Fruit fly (Drosophila melanogaster): Measurements from ENCODE around the gene CG43725.

CG43725 gene

dm6 chr2L:11065106-11065878, 10.0 kb upstream of the CG43725 start (continued):
- TF ChIP-seq CG11504 (tag; optimal IDR thresholded peaks at IDR 0.05) (peak; percentile 44), CG15011 (GFP tag; optimal IDR thresholded peaks at IDR 0.05) (peak; percentile 16), pzg (GFP tag; optimal IDR thresholded peaks at IDR 0.05) (no peak), CG9797 (GFP tag; optimal IDR thresholded peaks at IDR 0.05) (no peak), CG8290 (GFP tag; optimal IDR thresholded peaks at IDR 0.05) (no peak), CG8290 (tag; optimal IDR thresholded peaks at IDR 0.05) (no peak), salm (tag; optimal IDR thresholded peaks at IDR 0.05) (no peak), lilli (GFP tag; optimal IDR thresholded peaks at IDR 0.05) (peak; percentile 49), slbo (GFP tag; IDR thresholded peaks at IDR 0.05) (peak; percentile 76), CG10654 (GFP tag; optimal IDR thresholded peaks at IDR 0.05) (no peak), z (GFP tag; IDR thresholded peaks at IDR 0.05) (no peak), Nf-YB (GFP tag; optimal IDR thresholded peaks at IDR 0.05) (no peak), CG2129 (GFP tag; IDR thresholded peaks at IDR 0.05; ENCODE audit: partially characterized antibody) (no peak), Sox100B (GFP tag; optimal IDR thresholded peaks at IDR 0.05) (no peak), CG10209 (GFP tag; optimal IDR thresholded peaks at IDR 0.05) (peak; percentile 42), tap (tag; optimal IDR thresholded peaks at IDR 0.05) (no peak), eve (GFP tag; optimal IDR thresholded peaks at IDR 0.05) (no peak), kay (GFP tag; optimal IDR thresholded peaks at IDR 0.05) (no peak), Sox102F (GFP tag; optimal IDR thresholded peaks at IDR 0.05) (peak; percentile 25), HLH54F (GFP tag; optimal IDR thresholded peaks at IDR 0.05) (no peak), luna (GFP tag; optimal IDR thresholded peaks at IDR 0.05) (no peak), tin (GFP tag; optimal IDR thresholded peaks at IDR 0.05) (no peak), ERR (GFP tag; optimal IDR thresholded peaks at IDR 0.05) (no peak), Dbx (GFP tag; IDR thresholded peaks at IDR 0.05) (peak; percentile 65; the same call in 2 of the 3 replicates), eyg (GFP tag; optimal IDR thresholded peaks at IDR 0.05) (no peak), Mes4 (GFP tag; optimal IDR thresholded peaks at IDR 0.05) (no peak), CG12071 (GFP tag; optimal IDR thresholded peaks at IDR 0.05) (no peak), Dad (GFP tag; optimal IDR thresholded peaks at IDR 0.05) (no peak), ase (GFP tag; IDR thresholded peaks at IDR 0.05) (no peak), peb (GFP tag; IDR thresholded peaks at IDR 0.05) (no peak), Doc3 (GFP tag; IDR thresholded peaks at IDR 0.05; ENCODE audit: partially characterized antibody) (no peak), CG42726 (GFP tag; IDR thresholded peaks at IDR 0.05; ENCODE audit: partially characterized antibody) (no peak), ci (GFP tag; IDR thresholded peaks at IDR 0.05) (no peak), Doc2 (GFP tag; IDR thresholded peaks at IDR 0.05) (no peak), Hr78 (GFP tag; optimal IDR thresholded peaks at IDR 0.05) (no peak), BEAF-32 (GFP tag; optimal IDR thresholded peaks at IDR 0.05) (no peak), Rfx (GFP tag; IDR thresholded peaks at IDR 0.05) (peak; percentile 68), CG3281 (GFP tag; optimal IDR thresholded peaks at IDR 0.05) (peak; percentile 61), gsb-n (tag; optimal IDR thresholded peaks at IDR 0.05) (no peak), CG3995 (GFP tag; optimal IDR thresholded peaks at IDR 0.05) (peak; percentile 2), Abd-B (GFP tag; optimal IDR thresholded peaks at IDR 0.05) (no peak), CG11093 (GFP tag; IDR thresholded peaks at IDR 0.05) (no peak), Sin3A (optimal IDR thresholded peaks at IDR 0.05) (no peak), dmrt11E (tag; optimal IDR thresholded peaks at IDR 0.05) (no peak), CG7839 (tag; optimal IDR thresholded peaks at IDR 0.05) (peak; percentile 68), ato (GFP tag; IDR thresholded peaks at IDR 0.05; ENCODE audit: partially characterized antibody) (no peak), Bgb (GFP tag; IDR thresholded peaks at IDR 0.05; ENCODE audit: partially characterized antibody) (no peak), B-H1 (GFP tag; IDR thresholded peaks at IDR 0.05) (no peak), Usf (GFP tag; optimal IDR thresholded peaks at IDR 0.05) (no peak), Asciz (GFP tag; optimal IDR thresholded peaks at IDR 0.05) (no peak)
